Worm (Caenorhabditis elegans) whole organism, L1 larva: ENCODE data around the gene str-217.

ENCODE experiments used
- C34B4.2 ChIP-seq: sonication (generic microtip); optimal IDR thresholded peaks from 2 replicates; lab custom pipeline; 2017; ENCODE audit warnings: mild to moderate bottlenecking, missing genetic modification characterization, missing compliant biosample characterization
- Y116A8C.19 ChIP-seq: sonication (generic microtip); optimal IDR thresholded peaks from 2 replicates; lab custom pipeline; 2016; ENCODE audit warnings: missing compliant biosample characterization, missing genetic modification characterization, borderline replicate concordance
- ama-1 ChIP-seq: fragments of 150-350 bp; optimal IDR thresholded peaks from 2 replicates; lab custom pipeline; 2014
- blmp-1 ChIP-seq: fragments of 150-350 bp; optimal IDR thresholded peaks from 2 replicates; lab custom pipeline; 2014; ENCODE audit warnings: missing biosample characterization, missing genetic modification characterization
- ceh-63 ChIP-seq: fragments of 200-800 bp; sonication (Bioruptor generic); optimal IDR thresholded peaks from 2 replicates; lab custom pipeline; 2018; ENCODE audit warnings: mild to moderate bottlenecking, missing genetic modification characterization, missing compliant biosample characterization
- ceh-8 ChIP-seq: fragments of 200-800 bp; sonication (Bioruptor generic); optimal IDR thresholded peaks from 2 replicates; lab custom pipeline; 2018; ENCODE audit warnings: mild to moderate bottlenecking, missing genetic modification characterization, moderate library complexity, missing compliant biosample characterization
- ceh-82 ChIP-seq, 3 experiments: fragments of 150-350 bp in 1 of 3; sonication (generic microtip) in 2 of 3; optimal IDR thresholded peaks; 2 replicates each; lab custom pipeline; 2014 to 2017; ENCODE audit warnings: missing biosample characterization in 3 of 3, missing genetic modification characterization in 3 of 3
- ceh-88 ChIP-seq: fragments of 200-800 bp; sonication (Bioruptor generic); IDR thresholded peaks from 2 replicates; pipeline ENCODE4 v1.3.6; 2022; ENCODE audit warnings: missing genetic modification characterization, missing compliant biosample characterization
- ces-1 ChIP-seq: fragments of 150-350 bp; optimal IDR thresholded peaks from 2 replicates; lab custom pipeline; 2014; ENCODE audit warnings: missing biosample characterization, missing genetic modification reagents, missing genetic modification characterization
- dpl-1 ChIP-seq, 3 experiments: fragments of 150-350 bp in 2 of 3; sonication (generic microtip) in 1 of 3; optimal IDR thresholded peaks; 2 replicates each; lab custom pipeline; 2014 to 2017; ENCODE audit warnings: missing biosample characterization in 3 of 3, missing genetic modification characterization in 3 of 3, missing genetic modification reagents in 3 of 3
- efl-1 ChIP-seq, 4 experiments: fragments of 150-350 bp; optimal IDR thresholded peaks in 3 of 4; peaks in 1 of 4; 1 replicate in 1 of 4; 2 replicates in 3 of 4; lab custom pipeline; 2014; ENCODE audit warnings: missing biosample characterization in 2 of 4, missing genetic modification characterization in 2 of 4, missing genetic modification reagents in 2 of 4
- efl-3 ChIP-seq: fragments of 200-800 bp; sonication (Bioruptor generic); optimal IDR thresholded peaks from 2 replicates; lab custom pipeline; 2018; ENCODE audit warnings: mild to moderate bottlenecking, missing genetic modification characterization, missing compliant biosample characterization
- elt-2 ChIP-seq: sonication (generic microtip); optimal IDR thresholded peaks from 2 replicates; lab custom pipeline; 2016; ENCODE audit warnings: missing genetic modification characterization, mild to moderate bottlenecking, inconsistent platforms, missing compliant biosample characterization, missing genetic modification reagents
- elt-3 ChIP-seq, 6 experiments: fragments of 150-350 bp in 1 of 6; sonication (generic microtip); optimal IDR thresholded peaks; 2 replicates each; lab custom pipeline; 2017 to 2018; ENCODE audit warnings: missing biosample characterization in 6 of 6, missing genetic modification characterization in 6 of 6, inconsistent platforms in 1 of 6
- fkh-10 ChIP-seq: sonication (generic microtip); optimal IDR thresholded peaks from 2 replicates; lab custom pipeline; 2017; ENCODE audit warnings: missing biosample characterization, missing genetic modification reagents, missing genetic modification characterization
- fkh-4 ChIP-seq: sonication (generic microtip); optimal IDR thresholded peaks from 2 replicates; lab custom pipeline; 2016; ENCODE audit warnings: missing compliant biosample characterization, missing genetic modification characterization, borderline replicate concordance
- fkh-8 ChIP-seq: sonication (generic microtip); optimal IDR thresholded peaks from 2 replicates; lab custom pipeline; 2016; ENCODE audit warnings: mild to moderate bottlenecking, missing genetic modification characterization, missing compliant biosample characterization
- grh-1 ChIP-seq: fragments of 200-800 bp; sonication (Bioruptor generic); IDR thresholded peaks from 2 replicates; pipeline ENCODE4 v1.3.6; 2022; ENCODE audit warnings: missing genetic modification reagents, missing genetic modification characterization, missing compliant biosample characterization
- hlh-17 ChIP-seq: fragments of 200-800 bp; sonication (Bioruptor generic); optimal IDR thresholded peaks from 2 replicates; lab custom pipeline; 2018; ENCODE audit warnings: missing genetic modification characterization, mild to moderate bottlenecking, missing compliant biosample characterization, moderate library complexity, borderline replicate concordance
- hpl-2 ChIP-seq: fragments of 150-350 bp; optimal IDR thresholded peaks from 2 replicates; lab custom pipeline; 2014; ENCODE audit warnings: missing biosample characterization, missing genetic modification reagents, missing genetic modification characterization
- irx-1 ChIP-seq: sonication (generic microtip); optimal IDR thresholded peaks from 2 replicates; lab custom pipeline; 2016; ENCODE audit warnings: missing genetic modification characterization, missing compliant biosample characterization
- isw-1 ChIP-seq: fragments of 200-800 bp; sonication (Bioruptor generic); IDR thresholded peaks from 2 replicates; pipeline ENCODE4 v1.3.6; 2022; ENCODE audit warnings: missing genetic modification characterization, missing compliant biosample characterization
- jun-1 ChIP-seq: fragments of 150-350 bp; optimal IDR thresholded peaks from 2 replicates; lab custom pipeline; 2014; ENCODE audit warnings: missing biosample characterization, missing genetic modification reagents, missing genetic modification characterization
- lin-13 ChIP-seq: fragments of 150-350 bp; optimal IDR thresholded peaks from 2 replicates; lab custom pipeline; 2014; ENCODE audit warnings: missing biosample characterization, missing genetic modification reagents, missing genetic modification characterization
- lin-15B ChIP-seq: fragments of 150-350 bp; sonication (generic microtip); optimal IDR thresholded peaks from 3 replicates; lab custom pipeline; 2014; ENCODE audit warnings: missing biosample characterization, missing genetic modification characterization
- lin-39 ChIP-seq: fragments of 150-350 bp; optimal IDR thresholded peaks from 2 replicates; lab custom pipeline; 2014; ENCODE audit warnings: missing biosample characterization, missing genetic modification reagents, missing genetic modification characterization
- lir-3 ChIP-seq: sonication (generic microtip); optimal IDR thresholded peaks from 2 replicates; lab custom pipeline; 2016; ENCODE audit warnings: mild to moderate bottlenecking, missing genetic modification characterization, moderate library complexity, missing compliant biosample characterization; ENCODE audit not compliant: poor library complexity
- mab-9 ChIP-seq: fragments of 200-800 bp; sonication (Bioruptor generic); IDR thresholded peaks from 2 replicates; pipeline ENCODE4 v1.3.6; 2022; ENCODE audit warnings: missing genetic modification reagents, missing genetic modification characterization, missing compliant biosample characterization
- mef-2 ChIP-seq: fragments of 150-350 bp; optimal IDR thresholded peaks from 2 replicates; lab custom pipeline; 2014; ENCODE audit warnings: missing biosample characterization, missing genetic modification characterization
- nhr-11 ChIP-seq: fragments of 150-350 bp; optimal IDR thresholded peaks from 2 replicates; lab custom pipeline; 2014; ENCODE audit warnings: missing biosample characterization, missing genetic modification characterization
- nhr-12 ChIP-seq: sonication (generic microtip); optimal IDR thresholded peaks from 2 replicates; lab custom pipeline; 2017; ENCODE audit warnings: missing biosample characterization, missing genetic modification characterization
- nhr-19 ChIP-seq: fragments of 200-800 bp; sonication (Bioruptor generic); conservative IDR thresholded peaks from 2 replicates; pipeline ENCODE4 v1.3.6; 2022; ENCODE audit warnings: missing genetic modification characterization, missing compliant biosample characterization
- nhr-20 ChIP-seq: sonication (generic microtip); optimal IDR thresholded peaks from 2 replicates; lab custom pipeline; 2016; ENCODE audit warnings: mild to moderate bottlenecking, missing genetic modification characterization, missing compliant biosample characterization
- nhr-237 ChIP-seq: fragments of 150-350 bp; optimal IDR thresholded peaks from 2 replicates; lab custom pipeline; 2014; ENCODE audit warnings: missing biosample characterization, missing genetic modification characterization
- nhr-47 ChIP-seq: sonication (generic microtip); optimal IDR thresholded peaks from 2 replicates; lab custom pipeline; 2016; ENCODE audit warnings: mild to moderate bottlenecking, missing genetic modification characterization, moderate library complexity, missing compliant biosample characterization
- nhr-71 ChIP-seq: sonication (generic microtip); optimal IDR thresholded peaks from 2 replicates; lab custom pipeline; 2016; ENCODE audit warnings: mild to moderate bottlenecking, missing genetic modification characterization, moderate library complexity, missing compliant biosample characterization
- nhr-76 ChIP-seq: sonication (generic microtip); optimal IDR thresholded peaks from 2 replicates; lab custom pipeline; 2017; ENCODE audit warnings: missing biosample characterization, missing genetic modification characterization
- nhr-77 ChIP-seq: fragments of 150-350 bp; optimal IDR thresholded peaks from 2 replicates; lab custom pipeline; 2014; ENCODE audit warnings: missing biosample characterization, missing genetic modification characterization
- nhr-84 ChIP-seq: sonication (generic microtip); optimal IDR thresholded peaks from 2 replicates; lab custom pipeline; 2017; ENCODE audit warnings: missing biosample characterization, missing genetic modification characterization
- pag-3 ChIP-seq: sonication (generic microtip); optimal IDR thresholded peaks from 2 replicates; lab custom pipeline; 2017; ENCODE audit warnings: missing genetic modification characterization, mild to moderate bottlenecking, missing compliant biosample characterization, antibody characterized with exemption, borderline replicate concordance; ENCODE audit not compliant: insufficient read depth
- pax-3 ChIP-seq: fragments of 200-800 bp; sonication (Bioruptor generic); optimal IDR thresholded peaks from 2 replicates; lab custom pipeline; 2018; ENCODE audit warnings: mild to moderate bottlenecking, missing genetic modification characterization, moderate library complexity, missing compliant biosample characterization
- pqm-1 ChIP-seq: sonication (generic microtip); optimal IDR thresholded peaks from 3 replicates; lab custom pipeline; 2017; ENCODE audit warnings: missing biosample characterization, missing genetic modification characterization
- snpc-4 ChIP-seq: fragments of 150-350 bp; optimal IDR thresholded peaks from 2 replicates; lab custom pipeline; 2014; ENCODE audit warnings: missing biosample characterization, missing genetic modification characterization
- sptf-1 ChIP-seq: fragments of 150-350 bp; optimal IDR thresholded peaks from 2 replicates; lab custom pipeline; 2014; ENCODE audit warnings: missing biosample characterization, missing genetic modification characterization
- swsn-7 ChIP-seq: sonication (generic microtip); optimal IDR thresholded peaks from 2 replicates; lab custom pipeline; 2016; ENCODE audit warnings: missing genetic modification characterization, missing compliant biosample characterization
- tbx-2 ChIP-seq: sonication (generic microtip); optimal IDR thresholded peaks from 2 replicates; lab custom pipeline; 2016; ENCODE audit warnings: missing genetic modification characterization, missing compliant biosample characterization
- unc-130 ChIP-seq: fragments of 150-350 bp; optimal IDR thresholded peaks from 2 replicates; lab custom pipeline; 2017; ENCODE audit warnings: missing biosample characterization, missing genetic modification characterization, inconsistent platforms
- unc-62 ChIP-seq: fragments of 150-350 bp; optimal IDR thresholded peaks from 2 replicates; lab custom pipeline; 2014; ENCODE audit warnings: missing biosample characterization, missing genetic modification reagents, missing genetic modification characterization
- unc-86 ChIP-seq: sonication (generic microtip); optimal IDR thresholded peaks from 2 replicates; lab custom pipeline; 2016; ENCODE audit warnings: missing genetic modification characterization, missing compliant biosample characterization
- vab-15 ChIP-seq: sonication (generic microtip); optimal IDR thresholded peaks from 2 replicates; lab custom pipeline; 2017; ENCODE audit warnings: missing genotype, mild to moderate bottlenecking, missing genetic modification characterization, missing compliant biosample characterization
- zip-4 ChIP-seq: fragments of 200-800 bp; sonication (Bioruptor generic); optimal IDR thresholded peaks from 2 replicates; lab custom pipeline; 2018; ENCODE audit warnings: mild to moderate bottlenecking, missing genetic modification characterization, moderate library complexity, missing compliant biosample characterization
- ztf-11 ChIP-seq, 2 experiments: sonication (generic microtip); optimal IDR thresholded peaks; 2 replicates each; lab custom pipeline; 2016 to 2017; ENCODE audit warnings: missing genetic modification characterization in 2 of 2, missing biosample characterization in 1 of 2, missing compliant biosample characterization in 1 of 2

Gene str-217

ce11 chrV:16965655-16966054, 34.4 kb downstream of the str-217 start, which contains the start of gene efl-1 (continued):
- TF ChIP-seq nhr-11 (tag; lab: Kevin White, UChicago) (peak; percentile 77), Y116A8C.19 (tag; lab: Kevin White, UChicago) (no peak), grh-1 (GFP tag; lab: Robert Waterston, UW) (peak; percentile 83), fkh-10 (GFP tag; lab: Kevin White, UChicago) (peak; percentile 86), zip-4 (GFP tag; lab: Kevin White, UChicago) (peak; percentile 88), hlh-17 (GFP tag; lab: Kevin White, UChicago) (no peak), efl-3 (GFP tag; lab: Kevin White, UChicago) (no peak), lir-3 (tag; lab: Kevin White, UChicago) (no peak), sptf-1 (tag; lab: Kevin White, UChicago) (no peak), hpl-2 (GFP tag; lab: Kevin White, UChicago) (no peak), snpc-4 (tag; lab: Kevin White, UChicago) (peak; percentile 95), lin-13 (peak; percentile 91), dpl-1 (GFP tag; optimal IDR thresholded peaks at IDR 0.05; lab: Kevin White, UChicago) (peak; percentile 100), swsn-7 (tag; lab: Kevin White, UChicago) (peak; percentile 96), fkh-4 (tag; lab: Kevin White, UChicago) (peak; percentile 68), ztf-11 (tag; optimal IDR thresholded peaks at IDR 0.05; lab: Kevin White, UChicago) (peak in 1 of 2 experiments; percentile 68), ces-1 (GFP tag; lab: Kevin White, UChicago) (no peak), isw-1 (GFP tag; lab: Robert Waterston, UW) (peak; percentile 90), vab-15 (tag; lab: Kevin White, UChicago) (peak; percentile 51), elt-3 (tag; optimal IDR thresholded peaks at IDR 0.05; lab: Kevin White, UChicago) (peak in 2 of 6 experiments; percentile 76 to 93), pqm-1 (tag; lab: Kevin White, UChicago) (no peak), C34B4.2 (peak; percentile 38), unc-62 (GFP tag; lab: Kevin White, UChicago) (peak; percentile 49), nhr-20 (tag; lab: Kevin White, UChicago) (peak; percentile 96), pax-3 (tag; lab: Kevin White, UChicago) (peak; percentile 87), lin-15B (tag; lab: Kevin White, UChicago) (peak; percentile 89), pag-3 (no peak), ceh-63 (GFP tag; lab: Kevin White, UChicago) (no peak), jun-1 (tag; lab: Kevin White, UChicago) (peak; percentile 84), nhr-12 (tag; lab: Kevin White, UChicago) (no peak), nhr-47 (tag; lab: Kevin White, UChicago) (peak; percentile 97), blmp-1 (tag; lab: Kevin White, UChicago) (peak; percentile 65), nhr-19 (GFP tag; lab: Robert Waterston, UW) (peak; percentile 94), ceh-88 (peak; percentile 75), ceh-8 (GFP tag; lab: Kevin White, UChicago) (peak; percentile 89), lin-39 (tag; lab: Kevin White, UChicago) (peak; percentile 82), nhr-71 (tag; lab: Kevin White, UChicago) (peak; percentile 97), nhr-237 (tag; lab: Kevin White, UChicago) (peak; percentile 88), mab-9 (peak; percentile 84), unc-130 (tag; lab: Kevin White, UChicago) (peak; percentile 79), ama-1 (lab: Kevin White, UChicago) (no peak), elt-2 (tag; lab: Kevin White, UChicago) (peak; percentile 78), irx-1 (peak; percentile 91), nhr-76 (no peak), ceh-82 (tag; optimal IDR thresholded peaks at IDR 0.05; lab: Kevin White, UChicago) (peak; percentile 80 to 96 (median 94)), unc-86 (peak; percentile 92), tbx-2 (tag; lab: Kevin White, UChicago) (peak; percentile 94), fkh-8 (peak; percentile 91), mef-2 (peak; percentile 64), efl-1 (optimal IDR thresholded peaks at IDR 0.05; lab: Kevin White, UChicago) (peak; percentile 97 to 100), efl-1 (GFP tag; optimal IDR thresholded peaks at IDR 0.05 in 1 of 2; lab: Kevin White, UChicago) (peak in 1 of 2 experiments; percentile 100), nhr-84 (tag; lab: Kevin White, UChicago) (no peak), nhr-77 (tag; lab: Kevin White, UChicago) (peak; percentile 92)
